Fruit fly (Drosophila melanogaster) whole organism, pupa: ENCODE data around the gene CG5225.

Source experiments
- CG10348 ChIP-seq: fragments of 200-800 bp; sonication (Bioruptor generic); IDR thresholded peaks from 2 replicates; pipeline ENCODE4 v1.3.6; 2022; ENCODE audit warnings: missing biosample characterization, missing genetic modification characterization
- CG12605 ChIP-seq: fragments of 200-800 bp; sonication (Bioruptor generic); IDR thresholded peaks from 2 replicates; pipeline ENCODE4 v1.3.6; 2022; ENCODE audit warnings: missing biosample characterization, missing genetic modification characterization
- CG13204 ChIP-seq: fragments of 200-800 bp; sonication (Bioruptor generic); optimal IDR thresholded peaks from 2 replicates; lab custom pipeline; 2018; ENCODE audit warnings: missing biosample characterization, mild to moderate bottlenecking, missing genetic modification characterization, moderate library complexity
- CG14655 ChIP-seq: fragments of 200-800 bp; sonication (Bioruptor generic); optimal IDR thresholded peaks from 3 replicates; lab custom pipeline; 2017; ENCODE audit warnings: mild to moderate bottlenecking, missing biosample characterization, missing genetic modification reagents, missing genetic modification characterization
- CG15710 ChIP-seq: fragments of 200-800 bp; sonication (Bioruptor generic); optimal IDR thresholded peaks from 2 replicates; lab custom pipeline; 2018; ENCODE audit warnings: missing biosample characterization, mild to moderate bottlenecking, missing genetic modification characterization, moderate library complexity
- CG17806 ChIP-seq: fragments of 200-800 bp; sonication (Bioruptor generic); optimal IDR thresholded peaks from 2 replicates; lab custom pipeline; 2018; ENCODE audit warnings: missing biosample characterization, mild to moderate bottlenecking, missing genetic modification characterization, moderate library complexity
- CG32121 ChIP-seq: fragments of 200-800 bp; sonication (Bioruptor generic); IDR thresholded peaks from 2 replicates; pipeline ENCODE4 v1.3.6; 2022; ENCODE audit warnings: missing biosample characterization, missing genetic modification characterization
- CG34367 ChIP-seq: fragments of 200-800 bp; sonication (Bioruptor generic); optimal IDR thresholded peaks from 2 replicates; lab custom pipeline; 2018; ENCODE audit warnings: missing biosample characterization, mild to moderate bottlenecking, missing genetic modification characterization
- CG4496 ChIP-seq: fragments of 200-800 bp; sonication (Bioruptor generic); IDR thresholded peaks from 3 replicates; pipeline ENCODE4 v1.3.6; 2022; ENCODE audit warnings: missing biosample characterization, missing genetic modification characterization
- CG8159 ChIP-seq: fragments of 200-800 bp; sonication (Bioruptor generic); optimal IDR thresholded peaks from 3 replicates; lab custom pipeline; 2018; ENCODE audit warnings: missing biosample characterization, mild to moderate bottlenecking, missing genetic modification characterization, moderate library complexity
- CG8301 ChIP-seq: fragments of 200-800 bp; sonication (Bioruptor generic); optimal IDR thresholded peaks from 2 replicates; lab custom pipeline; 2018; ENCODE audit warnings: missing biosample characterization, mild to moderate bottlenecking, missing genetic modification characterization
- CG9948 ChIP-seq: fragments of 200-800 bp; sonication (Bioruptor generic); optimal IDR thresholded peaks from 2 replicates; lab custom pipeline; 2018; ENCODE audit warnings: missing biosample characterization, mild to moderate bottlenecking, missing genetic modification characterization, moderate library complexity
- D1 ChIP-seq: fragments of 200-800 bp; sonication (Bioruptor generic); optimal IDR thresholded peaks from 2 replicates; lab custom pipeline; 2018; ENCODE audit warnings: missing biosample characterization, mild to moderate bottlenecking, missing genetic modification characterization, moderate library complexity
- EcR ChIP-seq: fragments of 200-800 bp; sonication (Bioruptor generic); optimal IDR thresholded peaks from 3 replicates; lab custom pipeline; 2019; ENCODE audit warnings: missing biosample characterization, missing genetic modification characterization, mild to moderate bottlenecking, moderate library complexity, missing genetic modification reagents
- Ets98B ChIP-seq: fragments of 200-800 bp; sonication (Bioruptor generic); IDR thresholded peaks from 2 replicates; pipeline ENCODE4 v1.3.6; 2022; ENCODE audit warnings: missing biosample characterization, missing genetic modification characterization
- Pif1A ChIP-seq: fragments of 200-800 bp; sonication (Bioruptor generic); optimal IDR thresholded peaks from 3 replicates; lab custom pipeline; 2016; ENCODE audit warnings: missing biosample characterization, missing genetic modification characterization
- Pif1B ChIP-seq: fragments of 200-800 bp; sonication (Bioruptor generic); optimal IDR thresholded peaks from 3 replicates; lab custom pipeline; 2016; ENCODE audit warnings: missing biosample characterization, missing genetic modification characterization
- Snoo ChIP-seq: fragments of 200-800 bp; sonication (Bioruptor generic); optimal IDR thresholded peaks from 3 replicates; lab custom pipeline; 2017; ENCODE audit warnings: missing biosample characterization, mild to moderate bottlenecking, missing genetic modification characterization, inconsistent platforms
- fd96Ca ChIP-seq: fragments of 200-800 bp; sonication (Bioruptor generic); IDR thresholded peaks from 3 replicates; pipeline ENCODE4 v1.3.6; 2022; ENCODE audit warnings: missing biosample characterization, missing genetic modification characterization
- gl ChIP-seq: fragments of 200-800 bp; sonication (Bioruptor generic); optimal IDR thresholded peaks from 2 replicates; lab custom pipeline; 2018; ENCODE audit warnings: missing biosample characterization, mild to moderate bottlenecking, missing genetic modification characterization
- rn ChIP-seq: fragments of 200-800 bp; sonication (Bioruptor generic); IDR thresholded peaks from 2 replicates; pipeline ENCODE4 v1.3.6; 2022; ENCODE audit warnings: missing biosample characterization, missing genetic modification characterization

CG5225 gene

DNA sequence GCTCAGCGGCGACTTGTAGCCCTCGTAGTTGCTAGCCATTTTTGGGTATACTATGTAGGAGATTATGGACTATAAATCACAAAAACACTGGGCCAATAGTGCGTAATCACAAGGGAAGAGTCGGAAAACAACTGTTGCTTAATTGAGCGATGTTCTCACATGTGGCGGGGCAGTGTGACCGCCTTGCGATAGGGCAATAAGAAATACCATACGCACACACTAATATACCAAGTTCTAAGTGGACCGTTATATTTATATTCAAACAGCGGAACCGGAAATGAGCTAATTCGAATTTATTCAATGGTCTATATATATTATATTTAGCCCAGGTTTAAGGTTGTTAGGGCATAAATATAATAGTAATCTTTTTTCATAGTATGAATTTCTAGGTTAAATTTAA is 7.5 kb upstream of the CG5225 start, which contains the start of gene Adsl:
Gene Adsl (minus strand): TSS at position 165 of the 400 bp plus-strand sequence.
- TF ChIP-seq CG32121 (GFP tag; lab: Robert Waterston, UW) (no peak), D1 (tag; lab: Kevin White, UChicago) (peak; percentile 61), Ets98B (GFP tag; lab: Robert Waterston, UW) (no peak), CG4496 (GFP tag; lab: Robert Waterston, UW) (peak; percentile 53), CG9948 (tag; lab: Kevin White, UChicago) (no peak), fd96Ca (GFP tag; lab: Robert Waterston, UW) (no peak), Pif1A (GFP tag; lab: Kevin White, UChicago) (peak; percentile 59), CG8301 (tag; lab: Kevin White, UChicago) (peak; percentile 9), CG12605 (GFP tag; lab: Robert Waterston, UW) (peak; percentile 78), CG10348 (GFP tag; lab: Robert Waterston, UW) (no peak), gl (tag; lab: Kevin White, UChicago) (no peak), CG8159 (peak; percentile 39), CG17806 (tag; lab: Kevin White, UChicago) (no peak), CG34367 (tag; lab: Kevin White, UChicago) (no peak), Pif1B (GFP tag; lab: Kevin White, UChicago) (peak; percentile 8), CG14655 (no peak), EcR (GFP tag; lab: Kevin White, UChicago) (no peak), rn (no peak), Snoo (tag; lab: Kevin White, UChicago) (peak; percentile 79), CG15710 (tag; lab: Kevin White, UChicago) (no peak), CG13204 (GFP tag; lab: Kevin White, UChicago) (no peak)

- no peak for TF ChIP-seq CG9948 (tag; lab: Kevin White, UChicago)
- no peak for TF ChIP-seq CG8159
- no peak for TF ChIP-seq CG12605 (GFP tag; lab: Robert Waterston, UW)
Measured at dm6 chr3R:17029796-17030195, 1.3 kb downstream of the CG5225 start.

dm6 chr3R:17031502-17031901 is 3.0 kb downstream of the CG5225 start, which contains the start of gene CG31268:
Gene CG31268, plus strand, starts transcription at chr3R:17031802.
- TF ChIP-seq gl (tag; lab: Kevin White, UChicago) = no peak

- TF ChIP-seq Ets98B (GFP tag; lab: Robert Waterston, UW) (no peak), fd96Ca (GFP tag; lab: Robert Waterston, UW) (no peak), Pif1B (GFP tag; lab: Kevin White, UChicago) (no peak), CG10348 (GFP tag; lab: Robert Waterston, UW) (no peak), CG8301 (tag; lab: Kevin White, UChicago) (no peak), CG15710 (tag; lab: Kevin White, UChicago) (no peak), EcR (GFP tag; lab: Kevin White, UChicago) (no peak), rn (no peak), CG4496 (GFP tag; lab: Robert Waterston, UW) (no peak), CG32121 (GFP tag; lab: Robert Waterston, UW) (no peak), D1 (tag; lab: Kevin White, UChicago) (no peak)
- TF ChIP-seq, all 21 proteins: peak for 0
Measured at dm6 chr3R:17035945-17036344, 7.5 kb downstream of the CG5225 start, which contains the start of gene CG4009. Gene CG4009, minus strand, starts transcription at chr3R:17036045.

DNA sequence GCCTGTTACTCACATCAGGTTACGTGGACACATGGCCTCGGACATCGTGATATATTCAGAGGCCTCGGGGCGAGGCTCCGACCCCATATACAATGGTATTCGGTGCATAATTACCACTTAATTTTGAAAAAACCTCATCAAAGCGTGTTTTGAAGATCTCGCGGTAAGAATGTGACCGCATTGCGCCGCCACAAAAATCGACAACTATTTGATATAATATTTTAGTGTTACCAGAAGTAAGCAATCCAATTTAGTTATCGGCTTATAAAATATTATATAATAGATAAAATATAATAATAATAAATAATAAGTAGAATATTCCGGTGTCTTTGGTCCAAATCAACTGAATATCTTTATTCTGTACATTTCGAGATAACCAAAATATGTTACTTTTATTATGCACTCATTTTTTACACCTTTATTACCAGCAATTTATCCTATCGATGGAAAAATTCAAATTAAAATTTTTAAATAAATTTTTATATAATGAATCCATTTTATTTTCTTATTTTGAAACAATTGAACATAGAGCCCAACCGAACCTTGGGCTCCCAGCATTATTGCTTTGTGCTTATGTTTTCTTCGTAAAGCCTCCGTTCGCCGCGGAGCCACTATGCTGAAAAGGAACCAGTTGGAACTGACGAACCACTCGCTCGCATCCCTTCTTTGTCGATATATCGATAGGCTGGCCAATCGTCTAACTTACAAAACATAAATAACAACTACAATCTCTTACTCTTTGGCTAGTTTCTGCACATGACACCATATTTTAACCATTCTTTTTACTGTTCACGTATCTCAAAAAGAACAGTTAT is 11.7 kb downstream of the CG5225 start, which contains the start of the genes CG18213 and Trm7-32:
Gene CG18213 (minus strand): TSS at position 211 of the 815 bp plus-strand sequence.
Gene Trm7-32 (plus strand): TSS at position 690 of the 815 bp plus-strand sequence.
- TF ChIP-seq CG8301 (tag; lab: Kevin White, UChicago) (no peak), CG32121 (GFP tag; lab: Robert Waterston, UW) (no peak), CG9948 (tag; lab: Kevin White, UChicago) (no peak), fd96Ca (GFP tag; lab: Robert Waterston, UW) (no peak), CG14655 (no peak), Pif1A (GFP tag; lab: Kevin White, UChicago) (no peak), D1 (tag; lab: Kevin White, UChicago) (no peak), CG13204 (GFP tag; lab: Kevin White, UChicago) (no peak), CG12605 (GFP tag; lab: Robert Waterston, UW) (no peak), EcR (GFP tag; lab: Kevin White, UChicago) (no peak), CG10348 (GFP tag; lab: Robert Waterston, UW) (no peak), CG8159 (no peak), Pif1B (GFP tag; lab: Kevin White, UChicago) (no peak), gl (tag; lab: Kevin White, UChicago) (no peak), CG17806 (tag; lab: Kevin White, UChicago) (no peak), Ets98B (GFP tag; lab: Robert Waterston, UW) (no peak), CG4496 (GFP tag; lab: Robert Waterston, UW) (no peak), CG34367 (tag; lab: Kevin White, UChicago) (no peak)
- TF ChIP-seq, all 21 proteins: peak for 0
